Worm (Caenorhabditis elegans) whole organism, L4 larva: Measurements from ENCODE around the gene eat-3.

Source experiments
- ama-1 ChIP-seq: fragments of 150-350 bp; optimal IDR thresholded peaks from 2 replicates; lab custom pipeline; 2014; ENCODE audit warnings: inconsistent platforms, mixed read lengths
- lin-1 ChIP-seq: fragments of 200-800 bp; sonication (Bioruptor generic); IDR thresholded peaks from 2 replicates; pipeline ENCODE4 v1.3.6; 2022; ENCODE audit warnings: missing genetic modification reagents, missing genetic modification characterization, missing compliant biosample characterization
- lin-13 ChIP-seq: fragments of 150-350 bp; optimal IDR thresholded peaks from 2 replicates; lab custom pipeline; 2014; ENCODE audit warnings: missing biosample characterization, missing genetic modification reagents, missing genetic modification characterization
- lin-15B ChIP-seq: fragments of 150-350 bp; sonication (generic microtip); optimal IDR thresholded peaks from 3 replicates; lab custom pipeline; 2014; ENCODE audit warnings: missing biosample characterization, missing genetic modification characterization
- pha-4 ChIP-seq, 2 experiments: fragments of 150-350 bp in 1 of 2; fragments of 200-800 bp in 1 of 2; sonication (Bioruptor generic) in 1 of 2; IDR thresholded peaks in 1 of 2; optimal IDR thresholded peaks in 1 of 2; 2 replicates each; pipeline versions ENCODE4 v1.3.6 to Lab custom; 2014 to 2022; ENCODE audit warnings: missing genetic modification characterization in 2 of 2, missing genetic modification reagents in 2 of 2, missing biosample characterization in 1 of 2, missing compliant biosample characterization in 1 of 2
- unc-39 ChIP-seq: sonication (generic microtip); optimal IDR thresholded peaks from 2 replicates; lab custom pipeline; 2017; ENCODE audit warnings: missing biosample characterization, missing genetic modification characterization

- no peak for TF ChIP-seq lin-15B (tag; lab: Kevin White, UChicago)
- no peak for TF ChIP-seq ama-1
- no peak for TF ChIP-seq lin-13 (GFP tag; lab: Kevin White, UChicago)
- no peak for TF ChIP-seq unc-39 (tag; lab: Kevin White, UChicago)
- TF ChIP-seq lin-1, result no peak
- TF ChIP-seq pha-4 (GFP tag; IDR thresholded peaks at IDR 0.05; lab: Robert Waterston, UW), result no peak
- no peak for TF ChIP-seq pha-4 (tag; optimal IDR thresholded peaks at IDR 0.05; lab: Kevin White, UChicago)
These were observed 28.0 kb downstream of the eat-3 start, which contains the start of the genes sdhb-1 and cup-15 for ce11 chrII:9352669-9353068.
